Worm (Caenorhabditis elegans): ENCODE data around the gene R07C3.3.

- TF ChIP-seq dao-5 (tag; optimal IDR thresholded peaks at IDR 0.05) (no peak), him-1 (tag; optimal IDR thresholded peaks at IDR 0.05) (no peak)
Measured at ce11 chrII:950374-950773, 11.7 kb downstream of the R07C3.3 start.

All from whole organism, L4/young adult.